Worm (Caenorhabditis elegans): ENCODE measurements around the gene mec-3.

The mec-3 gene

DNA sequence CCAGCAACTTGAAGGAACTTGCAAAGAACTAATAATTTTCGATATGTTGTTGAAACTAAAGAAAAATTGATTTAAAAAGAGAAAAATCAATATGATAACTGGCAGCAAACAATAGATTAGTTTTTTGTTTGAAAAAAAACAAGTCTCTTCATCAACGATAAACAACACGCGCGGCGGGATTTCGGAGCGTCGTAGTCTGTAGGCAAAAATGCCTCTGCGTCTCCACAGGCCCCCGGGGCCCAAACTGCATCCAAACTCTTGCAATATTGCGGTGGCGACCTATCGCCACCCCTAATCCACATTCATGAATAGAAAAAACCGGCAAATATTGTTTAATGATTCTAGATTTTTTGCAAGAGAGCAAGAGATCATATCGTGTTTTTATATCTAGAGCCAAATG is 36.5 kb downstream of the mec-3 start:
- TF ChIP-seq nhr-25 (tag; optimal IDR thresholded peaks at IDR 0.05): peak; percentile 28
- TF ChIP-seq ztf-11 (tag; optimal IDR thresholded peaks at IDR 0.05): no peak
- TF ChIP-seq elt-2 (tag; optimal IDR thresholded peaks at IDR 0.05): peak; percentile 33
- no peak for TF ChIP-seq unc-62 (GFP tag; optimal IDR thresholded peaks at IDR 0.05)
- TF ChIP-seq nhr-11 (tag; optimal IDR thresholded peaks at IDR 0.05): no peak
- TF ChIP-seq nfya-1 (tag; optimal IDR thresholded peaks at IDR 0.05; ENCODE audit: insufficient read depth): peak; percentile 56
- TF ChIP-seq lin-15B (tag; optimal IDR thresholded peaks at IDR 0.05): peak; percentile 25
- no peak for TF ChIP-seq nhr-76 (tag; optimal IDR thresholded peaks at IDR 0.05)
- TF ChIP-seq nhr-28 (tag; optimal IDR thresholded peaks at IDR 0.05): no peak
- TF ChIP-seq mml-1 (tag; optimal IDR thresholded peaks at IDR 0.05): no peak
- no peak for TF ChIP-seq jun-1 (tag; optimal IDR thresholded peaks at IDR 0.05)
- peak; percentile 69 for TF ChIP-seq hmg-11 (tag; optimal IDR thresholded peaks at IDR 0.05)
- TF ChIP-seq aly-2 (tag; optimal IDR thresholded peaks at IDR 0.05): no peak
- TF ChIP-seq pha-4 (tag; optimal IDR thresholded peaks at IDR 0.05): peak; percentile 65

ce11 chrIV:10424535-10424934 is 37.1 kb downstream of the mec-3 start, which contains the start of gene F13B12.1:
Gene F13B12.1, minus strand, starts transcription at chrIV:10424635.
- TF ChIP-seq zag-1 (tag; optimal IDR thresholded peaks at IDR 0.05) (peak; percentile 25), ztf-4 (tag; optimal IDR thresholded peaks at IDR 0.05) (no peak)

DNA sequence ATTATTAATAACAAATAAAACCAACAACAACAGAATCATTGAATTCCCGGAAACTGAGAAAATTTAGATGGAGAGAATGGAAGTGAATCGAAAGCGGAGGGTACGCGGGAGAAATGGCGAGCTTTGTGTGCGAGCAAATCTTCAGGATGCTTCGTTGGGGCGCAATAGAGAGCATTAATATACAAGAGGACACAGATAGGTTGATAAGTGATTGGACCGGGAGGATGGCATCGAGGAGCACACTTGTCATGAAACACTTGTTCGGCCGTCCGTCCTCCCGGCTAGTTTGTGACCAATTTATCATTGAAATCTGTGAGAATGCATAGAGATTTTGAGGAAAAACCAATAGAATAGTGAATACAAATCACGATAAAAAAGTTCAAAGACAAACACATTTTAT is 39.4 kb downstream of the mec-3 start:
- no peak for TF ChIP-seq ztf-11 (tag; optimal IDR thresholded peaks at IDR 0.05)
- TF ChIP-seq R02D3.7 (tag; optimal IDR thresholded peaks at IDR 0.05): no peak
- TF ChIP-seq daf-12 (tag; optimal IDR thresholded peaks at IDR 0.05): no peak
- TF ChIP-seq elt-2 (tag; optimal IDR thresholded peaks at IDR 0.05): no peak
- no peak for TF ChIP-seq nhr-23 (tag; optimal IDR thresholded peaks at IDR 0.05)
- no peak for TF ChIP-seq ceh-82 (tag; optimal IDR thresholded peaks at IDR 0.05)
- TF ChIP-seq nhr-25 (tag; optimal IDR thresholded peaks at IDR 0.05): no peak
- TF ChIP-seq nhr-28 (tag; optimal IDR thresholded peaks at IDR 0.05): no peak
- no peak for TF ChIP-seq lin-15B (tag; optimal IDR thresholded peaks at IDR 0.05)
- TF ChIP-seq elt-1 (tag; optimal IDR thresholded peaks at IDR 0.05): no peak
- TF ChIP-seq nhr-76 (tag; optimal IDR thresholded peaks at IDR 0.05): no peak
- no peak for TF ChIP-seq unc-62 (GFP tag; optimal IDR thresholded peaks at IDR 0.05)
- no peak for TF ChIP-seq pha-4 (tag; optimal IDR thresholded peaks at IDR 0.05)
- TF ChIP-seq egl-5 (tag; optimal IDR thresholded peaks at IDR 0.05): no peak
- no peak for TF ChIP-seq elt-3 (tag; optimal IDR thresholded peaks at IDR 0.05)

ce11 chrIV:10421256-10421655 is 40.4 kb downstream of the mec-3 start:
- TF ChIP-seq nfya-1 (tag; optimal IDR thresholded peaks at IDR 0.05; ENCODE audit: insufficient read depth) (no peak), nhr-23 (tag; optimal IDR thresholded peaks at IDR 0.05) (no peak), lin-39 (tag; optimal IDR thresholded peaks at IDR 0.05) (no peak), aly-2 (tag; optimal IDR thresholded peaks at IDR 0.05) (no peak), pha-4 (tag; optimal IDR thresholded peaks at IDR 0.05) (no peak), nhr-12 (tag; optimal IDR thresholded peaks at IDR 0.05) (no peak), lsy-12 (tag; optimal IDR thresholded peaks at IDR 0.05) (no peak), unc-39 (tag; optimal IDR thresholded peaks at IDR 0.05) (no peak), nhr-43 (tag; optimal IDR thresholded peaks at IDR 0.05; ENCODE audit: poor library complexity, severe bottlenecking) (no peak), elt-1 (tag; optimal IDR thresholded peaks at IDR 0.05) (no peak), egl-27 (tag; optimal IDR thresholded peaks at IDR 0.05) (no peak), pqm-1 (tag; optimal IDR thresholded peaks at IDR 0.05) (no peak), nhr-67 (tag; optimal IDR thresholded peaks at IDR 0.05) (no peak), ceh-16 (tag; optimal IDR thresholded peaks at IDR 0.05) (no peak), fkh-2 (tag; optimal IDR thresholded peaks at IDR 0.05) (no peak), fkh-10 (GFP tag; optimal IDR thresholded peaks at IDR 0.05) (no peak), jun-1 (tag; optimal IDR thresholded peaks at IDR 0.05) (no peak), sea-2 (GFP tag; optimal IDR thresholded peaks at IDR 0.05) (no peak), unc-62 (GFP tag; optimal IDR thresholded peaks at IDR 0.05) (no peak), nhr-25 (tag; optimal IDR thresholded peaks at IDR 0.05) (no peak)

- TF ChIP-seq mdl-1 (tag; optimal IDR thresholded peaks at IDR 0.05) (no peak), pqm-1 (tag; optimal IDR thresholded peaks at IDR 0.05) (peak; percentile 48), elt-2 (tag; optimal IDR thresholded peaks at IDR 0.05) (peak; percentile 61), pha-4 (tag; optimal IDR thresholded peaks at IDR 0.05) (peak; percentile 44), tbx-2 (tag; optimal IDR thresholded peaks at IDR 0.05) (no peak), nhr-25 (tag; optimal IDR thresholded peaks at IDR 0.05) (no peak)
Measured at ce11 chrIV:10420440-10420839, 41.2 kb downstream of the mec-3 start.
